Fruit fly (Drosophila melanogaster): ENCODE results near the gene CG42331.

Gene CG42331

dm6 chr3R:24753561-24754027 is 18.4 kb upstream of the CG42331 start, which contains the start of gene asp (continued):
- no peak for TF ChIP-seq MTF-1 (GFP tag; optimal IDR thresholded peaks at IDR 0.05; ENCODE audit: borderline replicate concordance)
- no peak for TF ChIP-seq Eip74EF (GFP tag; optimal IDR thresholded peaks at IDR 0.05)
- no peak for TF ChIP-seq H2.0 (GFP tag; IDR thresholded peaks at IDR 0.05)
- TF ChIP-seq luna (GFP tag; optimal IDR thresholded peaks at IDR 0.05): no peak
- no peak for TF ChIP-seq tap (tag; optimal IDR thresholded peaks at IDR 0.05)
- TF ChIP-seq Ets65A (GFP tag): peak; percentile 41
- TF ChIP-seq zf30C (GFP tag; optimal IDR thresholded peaks at IDR 0.05): no peak
- TF ChIP-seq CG16813 (GFP tag; IDR thresholded peaks at IDR 0.05; ENCODE audit: partially characterized antibody): peak; percentile 89
- TF ChIP-seq CG11504 (tag; optimal IDR thresholded peaks at IDR 0.05): no peak
- no peak for TF ChIP-seq CG10959 (GFP tag; IDR thresholded peaks at IDR 0.05)
- no peak for TF ChIP-seq kay (GFP tag; optimal IDR thresholded peaks at IDR 0.05)
- TF ChIP-seq CG7786 (GFP tag; optimal IDR thresholded peaks at IDR 0.05): no peak
- no peak for TF ChIP-seq CG15601 (tag; optimal IDR thresholded peaks at IDR 0.05)
- no peak for TF ChIP-seq her (GFP tag; optimal IDR thresholded peaks at IDR 0.05)
- no peak for TF ChIP-seq CG3065 (GFP tag; optimal IDR thresholded peaks at IDR 0.05)
- TF ChIP-seq CG31224 (GFP tag; IDR thresholded peaks at IDR 0.05): no peak
- peak; percentile 76; the same call in 2 of the 3 replicates for TF ChIP-seq Opbp (GFP tag; IDR thresholded peaks at IDR 0.05; ENCODE audit: partially characterized antibody)
- no peak for TF ChIP-seq ap (GFP tag; IDR thresholded peaks at IDR 0.05)
- no peak for TF ChIP-seq seq (GFP tag; IDR thresholded peaks at IDR 0.05)
- no peak for TF ChIP-seq CG6689 (GFP tag; IDR thresholded peaks at IDR 0.05)
- no peak for TF ChIP-seq Hsf (GFP tag; optimal IDR thresholded peaks at IDR 0.05)
- TF ChIP-seq D (optimal IDR thresholded peaks at IDR 0.05): no peak
- TF ChIP-seq D (GFP tag; optimal IDR thresholded peaks at IDR 0.05): no peak
- TF ChIP-seq sim (GFP tag; IDR thresholded peaks at IDR 0.05): no peak
- peak; percentile 29 for TF ChIP-seq gfzf (GFP tag; optimal IDR thresholded peaks at IDR 0.05)
- no peak for TF ChIP-seq Camta (GFP tag; optimal IDR thresholded peaks at IDR 0.05)
- TF ChIP-seq Hr3 (GFP tag; optimal IDR thresholded peaks at IDR 0.05): peak; percentile 30
- no peak for TF ChIP-seq twi (tag; optimal IDR thresholded peaks at IDR 0.05)
- no peak for TF ChIP-seq CG12299 (tag; optimal IDR thresholded peaks at IDR 0.05)
- no peak for TF ChIP-seq al (GFP tag; IDR thresholded peaks at IDR 0.05)
- TF ChIP-seq CG7271 (tag; optimal IDR thresholded peaks at IDR 0.05): no peak
- no peak for TF ChIP-seq Vsx1 (GFP tag; optimal IDR thresholded peaks at IDR 0.05)
- TF ChIP-seq emc (GFP tag; optimal IDR thresholded peaks at IDR 0.05): no peak
- TF ChIP-seq onecut (GFP tag; IDR thresholded peaks at IDR 0.05): no peak
- no peak for TF ChIP-seq grn (GFP tag; optimal IDR thresholded peaks at IDR 0.05)
- no peak for TF ChIP-seq schlank (tag; optimal IDR thresholded peaks at IDR 0.05)
- no peak for TF ChIP-seq CG10321 (GFP tag; IDR thresholded peaks at IDR 0.05)
- peak; percentile 52 for TF ChIP-seq CG30403 (GFP tag; optimal IDR thresholded peaks at IDR 0.05)
- peak; percentile 85 for TF ChIP-seq vnd (GFP tag; IDR thresholded peaks at IDR 0.05; ENCODE audit: partially characterized antibody)
- TF ChIP-seq CG13123 (GFP tag; optimal IDR thresholded peaks at IDR 0.05): no peak
- no peak for TF ChIP-seq dmrt99B (tag; optimal IDR thresholded peaks at IDR 0.05)
- no peak for TF ChIP-seq HLH3B (GFP tag; IDR thresholded peaks at IDR 0.05)
- TF ChIP-seq CG18599 (GFP tag; optimal IDR thresholded peaks at IDR 0.05): no peak
- TF ChIP-seq Xrp1 (GFP tag; IDR thresholded peaks at IDR 0.05): 0 out of 2 replicates have a peak, but pooled peaks have one; percentile 11
- no peak for TF ChIP-seq CG3726 (GFP tag; IDR thresholded peaks at IDR 0.05)
- TF ChIP-seq dimm (GFP tag; IDR thresholded peaks at IDR 0.05): no peak
- peak; percentile 94 for TF ChIP-seq CG14860 (GFP tag; IDR thresholded peaks at IDR 0.05; ENCODE audit: partially characterized antibody)
- TF ChIP-seq CG6654 (GFP tag; optimal IDR thresholded peaks at IDR 0.05): no peak
- TF ChIP-seq CG5180 (GFP tag; optimal IDR thresholded peaks at IDR 0.05): no peak
- TF ChIP-seq CG7839 (tag; optimal IDR thresholded peaks at IDR 0.05): no peak
- TF ChIP-seq Fer3 (tag; optimal IDR thresholded peaks at IDR 0.05): no peak
- TF ChIP-seq Hey (tag; optimal IDR thresholded peaks at IDR 0.05): no peak
